Fruit fly (Drosophila melanogaster) whole organism, prepupa: ENCODE data around the gene CG32109.

Experiments
- Blimp-1 ChIP-seq: fragments of 200-800 bp; sonication (Bioruptor generic); optimal IDR thresholded peaks from 3 replicates; lab custom pipeline; 2017; ENCODE audit warnings: missing biosample characterization, missing genetic modification characterization, mild to moderate bottlenecking, moderate library complexity, missing genetic modification reagents
- CG11762 ChIP-seq: fragments of 200-800 bp; sonication (Bioruptor generic); optimal IDR thresholded peaks from 3 replicates; lab custom pipeline; 2016; ENCODE audit warnings: missing biosample characterization, missing genetic modification characterization; ENCODE audit not compliant: insufficient read depth
- CG15336 ChIP-seq: fragments of 200-800 bp; sonication (Bioruptor generic); IDR thresholded peaks from 2 replicates; pipeline ENCODE4 v1.3.6; 2022; ENCODE audit warnings: missing biosample characterization, missing genetic modification characterization
- CG1621 ChIP-seq: fragments of 200-800 bp; sonication (Bioruptor generic); optimal IDR thresholded peaks from 3 replicates; lab custom pipeline; 2018; ENCODE audit warnings: missing biosample characterization, mild to moderate bottlenecking, missing genetic modification characterization
- CG34406 ChIP-seq: fragments of 200-800 bp; sonication (Bioruptor generic); optimal IDR thresholded peaks from 3 replicates; lab custom pipeline; 2016; ENCODE audit warnings: missing biosample characterization, missing genetic modification characterization
- CG4318 ChIP-seq: fragments of 200-800 bp; sonication (Bioruptor generic); optimal IDR thresholded peaks from 3 replicates; lab custom pipeline; 2017; ENCODE audit warnings: missing biosample characterization, mild to moderate bottlenecking, missing genetic modification characterization
- CG6163 ChIP-seq: fragments of 200-800 bp; sonication (Bioruptor generic); IDR thresholded peaks from 3 replicates; pipeline ENCODE4 v1.3.6; 2022; ENCODE audit warnings: missing biosample characterization, missing genetic modification characterization
- CG6808 ChIP-seq: fragments of 200-800 bp; sonication (Bioruptor generic); optimal IDR thresholded peaks from 3 replicates; lab custom pipeline; 2017; ENCODE audit warnings: missing biosample characterization, missing genetic modification characterization, mild to moderate bottlenecking, moderate library complexity, missing genetic modification reagents
- CG6854 ChIP-seq: fragments of 200-800 bp; sonication (Bioruptor generic); optimal IDR thresholded peaks from 2 replicates; lab custom pipeline; 2017; ENCODE audit warnings: missing biosample characterization, mild to moderate bottlenecking, missing genetic modification characterization
- CG7368 ChIP-seq: fragments of 200-800 bp; sonication (Bioruptor generic); optimal IDR thresholded peaks from 3 replicates; lab custom pipeline; 2016; ENCODE audit warnings: missing biosample characterization, missing genetic modification characterization
- CG8119 ChIP-seq: fragments of 200-800 bp; sonication (Bioruptor generic); IDR thresholded peaks from 3 replicates; pipeline ENCODE4 v1.3.6; 2022; ENCODE audit warnings: missing biosample characterization, missing genetic modification characterization
- CG8632 ChIP-seq: fragments of 200-800 bp; sonication (Bioruptor generic); optimal IDR thresholded peaks from 3 replicates; lab custom pipeline; 2016; ENCODE audit warnings: missing biosample characterization, missing genetic modification characterization
- CG9139 ChIP-seq: fragments of 200-800 bp; sonication (Bioruptor generic); optimal IDR thresholded peaks from 3 replicates; lab custom pipeline; 2017; ENCODE audit warnings: missing biosample characterization, mild to moderate bottlenecking, missing genetic modification characterization
- Eip78C ChIP-seq: fragments of 200-800 bp; sonication (Bioruptor generic); peaks from one replicate; lab custom pipeline; 2016; ENCODE audit warnings: missing biosample characterization, missing genetic modification characterization
- Ets21C ChIP-seq: fragments of 200-800 bp; sonication (Bioruptor generic); optimal IDR thresholded peaks from 3 replicates; lab custom pipeline; 2016; ENCODE audit warnings: missing biosample characterization, missing genetic modification characterization
- Gug ChIP-seq: fragments of 200-800 bp; sonication (Bioruptor generic); IDR thresholded peaks from 2 replicates; pipeline ENCODE4 v1.3.6; 2022; ENCODE audit warnings: missing biosample characterization, missing genetic modification characterization
- Met ChIP-seq: fragments of 200-800 bp; sonication (Bioruptor generic); optimal IDR thresholded peaks from 3 replicates; lab custom pipeline; 2016; ENCODE audit warnings: missing biosample characterization, missing genetic modification characterization
- OdsH ChIP-seq: fragments of 200-800 bp; sonication (Bioruptor generic); optimal IDR thresholded peaks from 3 replicates; lab custom pipeline; 2016; ENCODE audit warnings: missing biosample characterization, missing genetic modification characterization
- Sox102F ChIP-seq: fragments of 200-800 bp; sonication (Bioruptor generic); optimal IDR thresholded peaks from 2 replicates; lab custom pipeline; 2016; ENCODE audit warnings: missing biosample characterization, mild to moderate bottlenecking, missing genetic modification characterization
- Sox14 ChIP-seq: fragments of 200-800 bp; sonication (Bioruptor generic); optimal IDR thresholded peaks from 3 replicates; lab custom pipeline; 2016; ENCODE audit warnings: missing biosample characterization, missing genetic modification characterization
- Sox15 ChIP-seq: fragments of 200-800 bp; sonication (Bioruptor generic); optimal IDR thresholded peaks from 3 replicates; lab custom pipeline; 2016; ENCODE audit warnings: missing biosample characterization, missing genetic modification characterization
- acj6 ChIP-seq: fragments of 200-800 bp; sonication (Bioruptor generic); optimal IDR thresholded peaks from 3 replicates; lab custom pipeline; 2016; ENCODE audit warnings: missing biosample characterization, missing genetic modification characterization
- dac ChIP-seq: fragments of 200-800 bp; sonication (Bioruptor generic); optimal IDR thresholded peaks from 2 replicates; lab custom pipeline; 2017; ENCODE audit warnings: missing biosample characterization, mild to moderate bottlenecking, missing genetic modification characterization
- eg ChIP-seq: fragments of 200-800 bp; sonication (Bioruptor generic); IDR thresholded peaks from 3 replicates; pipeline ENCODE4 v1.3.6; 2022; ENCODE audit warnings: missing biosample characterization, missing genetic modification characterization
- esn ChIP-seq: fragments of 200-800 bp; sonication (Bioruptor generic); optimal IDR thresholded peaks from 2 replicates; lab custom pipeline; 2016; ENCODE audit warnings: missing biosample characterization, mild to moderate bottlenecking, missing genetic modification characterization, moderate library complexity
- fd59A ChIP-seq: fragments of 200-800 bp; sonication (Bioruptor generic); optimal IDR thresholded peaks from 2 replicates; lab custom pipeline; 2017; ENCODE audit warnings: missing biosample characterization, mild to moderate bottlenecking, missing genetic modification characterization, missing genetic modification reagents
- fkh ChIP-seq: fragments of 200-800 bp; sonication (Bioruptor generic); optimal IDR thresholded peaks from 3 replicates; lab custom pipeline; 2017; ENCODE audit warnings: missing biosample characterization, mild to moderate bottlenecking, missing genetic modification characterization, moderate library complexity
- net ChIP-seq: fragments of 200-800 bp; sonication (Bioruptor generic); optimal IDR thresholded peaks from 3 replicates; lab custom pipeline; 2016; ENCODE audit warnings: missing biosample characterization, missing genetic modification characterization
- pdm3 ChIP-seq: fragments of 200-800 bp; sonication (Bioruptor generic); optimal IDR thresholded peaks from 3 replicates; lab custom pipeline; 2016; ENCODE audit warnings: missing biosample characterization, missing genetic modification characterization
- salr ChIP-seq, 2 experiments: fragments of 200-800 bp; sonication (Bioruptor generic); optimal IDR thresholded peaks; 3 replicates each; lab custom pipeline; 2016 to 2018; ENCODE audit warnings: missing biosample characterization in 2 of 2, missing genetic modification characterization in 2 of 2, mild to moderate bottlenecking in 1 of 2
- ss ChIP-seq, 2 experiments: fragments of 200-800 bp; sonication (Bioruptor generic); optimal IDR thresholded peaks; 2 replicates in 1 of 2; 3 replicates in 1 of 2; lab custom pipeline; 2017 to 2018; ENCODE audit warnings: mild to moderate bottlenecking in 2 of 2, missing biosample characterization in 2 of 2, missing genetic modification characterization in 2 of 2, moderate library complexity in 1 of 2
- svp ChIP-seq: fragments of 200-800 bp; sonication (Bioruptor generic); peaks from one replicate; lab custom pipeline; 2016; ENCODE audit warnings: missing biosample characterization, missing genetic modification characterization
- topi ChIP-seq: fragments of 200-800 bp; sonication (Bioruptor generic); optimal IDR thresholded peaks from 3 replicates; lab custom pipeline; 2016; ENCODE audit warnings: missing biosample characterization, missing genetic modification characterization
- vri ChIP-seq: fragments of 200-800 bp; sonication (Bioruptor generic); optimal IDR thresholded peaks from 3 replicates; lab custom pipeline; 2016; ENCODE audit warnings: missing biosample characterization, mild to moderate bottlenecking, missing genetic modification characterization

CG32109 gene

DNA sequence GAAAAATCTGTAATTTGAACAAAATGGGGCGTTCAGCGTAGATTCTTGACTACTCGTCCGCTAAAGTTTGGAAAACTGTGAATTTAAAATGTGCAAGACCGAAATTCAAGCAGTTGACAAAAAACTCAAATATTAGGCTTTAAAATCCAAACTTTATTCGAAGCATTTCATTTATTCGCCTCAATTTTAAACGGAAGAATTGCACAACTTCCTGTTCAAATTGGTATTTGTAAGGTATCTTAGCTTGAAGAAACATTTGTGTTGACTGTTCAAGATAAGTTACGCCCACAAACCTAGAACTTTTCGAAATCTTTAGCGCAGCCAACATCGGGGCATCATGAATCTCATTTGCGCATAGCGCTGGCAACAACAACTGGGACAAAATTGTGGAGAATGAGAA lies 33.5 kb downstream of the CG32109 start, which contains the start of gene CG32106:
Gene CG32106 (minus strand): TSS at position 101 of the 400 bp plus-strand sequence.
- TF ChIP-seq CG11762: no peak
- TF ChIP-seq Blimp-1: no peak

DNA sequence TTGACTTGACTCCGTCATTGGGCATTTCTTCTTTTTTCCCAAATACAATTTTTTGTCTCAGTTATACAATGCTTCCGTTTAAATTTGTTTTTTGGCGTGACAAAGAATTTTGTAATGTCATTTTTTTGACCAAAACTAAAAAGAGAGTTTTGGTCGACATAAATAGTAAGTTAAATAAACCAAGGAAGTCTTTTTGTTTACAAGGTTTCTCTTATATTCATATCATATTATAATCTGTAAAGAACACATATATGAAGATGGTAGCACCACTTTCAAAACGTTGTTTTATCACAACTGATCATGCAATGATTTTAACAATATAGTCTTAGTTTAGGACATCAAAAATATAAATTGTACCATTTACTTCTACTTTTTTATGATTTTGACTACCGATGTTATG lies 35.9 kb downstream of the CG32109 start, which contains the start of the genes CG10969 and CG17666:
Gene CG10969 (minus strand): TSS at position 101 of the 400 bp plus-strand sequence.
Gene CG17666 (plus strand): TSS at position 329 of the 400 bp plus-strand sequence.
- TF ChIP-seq ss (GFP tag; optimal IDR thresholded peaks at IDR 0.05; lab: Kevin White, UChicago) (no peak), CG8632 (GFP tag; lab: Kevin White, UChicago) (no peak), Sox15 (GFP tag; lab: Kevin White, UChicago) (no peak), salr (GFP tag; optimal IDR thresholded peaks at IDR 0.05; lab: Kevin White, UChicago) (no peak), fd59A (no peak), net (GFP tag; lab: Kevin White, UChicago) (no peak), esn (no peak), svp (GFP tag; lab: Kevin White, UChicago) (no peak), Gug (GFP tag; lab: Robert Waterston, UW) (no peak), CG15336 (GFP tag; lab: Robert Waterston, UW) (no peak), CG4318 (no peak), CG8119 (GFP tag; lab: Robert Waterston, UW) (no peak), Ets21C (GFP tag; lab: Kevin White, UChicago) (no peak), Eip78C (GFP tag; lab: Kevin White, UChicago) (no peak), topi (GFP tag; lab: Kevin White, UChicago) (no peak), CG6808 (GFP tag; lab: Kevin White, UChicago) (no peak), CG6163 (GFP tag; lab: Robert Waterston, UW) (no peak), pdm3 (GFP tag; lab: Kevin White, UChicago) (no peak), CG9139 (GFP tag; lab: Kevin White, UChicago) (no peak), dac (GFP tag; lab: Kevin White, UChicago) (no peak)
- TF ChIP-seq, all 60 proteins: peak for 0

DNA sequence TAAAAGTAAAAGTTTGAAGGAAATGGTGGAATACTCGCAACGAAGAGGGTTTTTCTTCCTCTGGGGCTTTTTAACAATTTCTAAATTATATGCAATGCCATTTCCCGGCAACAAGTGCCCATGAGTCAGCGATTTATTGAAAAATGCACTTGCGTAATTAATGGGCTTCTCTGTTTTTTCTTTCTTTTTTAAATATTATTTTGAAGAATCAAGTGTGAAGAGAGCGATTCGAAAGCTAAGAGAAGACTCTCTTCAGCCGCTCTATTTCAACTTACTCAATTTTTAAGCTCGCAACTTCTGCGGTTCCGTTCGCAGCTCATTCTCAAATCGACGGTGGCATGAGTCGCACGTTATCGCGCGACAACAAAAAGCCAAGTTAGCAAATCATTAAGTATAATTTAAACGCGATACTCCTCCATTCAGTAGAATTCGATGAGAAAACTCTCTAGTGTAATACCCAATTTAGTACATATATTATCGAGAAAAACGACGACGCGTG lies 44.8 kb downstream of the CG32109 start, which contains the start of gene CG42709:
Gene CG42709 (plus strand): TSS at position 318 of the 499 bp plus-strand sequence.
- TF ChIP-seq Sox14 (peak; percentile 15), vri (GFP tag; lab: Kevin White, UChicago) (peak; percentile 79), eg (GFP tag; lab: Robert Waterston, UW) (no peak), CG7368 (GFP tag; lab: Kevin White, UChicago) (no peak), CG1621 (tag; lab: Kevin White, UChicago) (no peak), CG6854 (GFP tag; lab: Kevin White, UChicago) (peak; percentile 57), OdsH (GFP tag; lab: Kevin White, UChicago) (no peak), salr (GFP tag; optimal IDR thresholded peaks at IDR 0.05; lab: Kevin White, UChicago) (no peak), Blimp-1 (peak; percentile 45), Eip78C (GFP tag; lab: Kevin White, UChicago) (peak; percentile 76), Sox102F (GFP tag; lab: Kevin White, UChicago) (peak; percentile 20), CG34406 (GFP tag; lab: Kevin White, UChicago) (no peak), Met (GFP tag; lab: Kevin White, UChicago) (peak; percentile 15), svp (GFP tag; lab: Kevin White, UChicago) (peak; percentile 92), fkh (GFP tag; lab: Kevin White, UChicago) (no peak), acj6 (GFP tag; lab: Kevin White, UChicago) (no peak), CG8632 (GFP tag; lab: Kevin White, UChicago) (no peak), Ets21C (GFP tag; lab: Kevin White, UChicago) (no peak), CG15336 (GFP tag; lab: Robert Waterston, UW) (peak; percentile 37; the same call in 1 of the 2 replicates)
- TF ChIP-seq, all 60 proteins: peak for 9
